Worm (Caenorhabditis elegans): ENCODE results near the gene F46C5.1.

The F46C5.1 gene

DNA sequence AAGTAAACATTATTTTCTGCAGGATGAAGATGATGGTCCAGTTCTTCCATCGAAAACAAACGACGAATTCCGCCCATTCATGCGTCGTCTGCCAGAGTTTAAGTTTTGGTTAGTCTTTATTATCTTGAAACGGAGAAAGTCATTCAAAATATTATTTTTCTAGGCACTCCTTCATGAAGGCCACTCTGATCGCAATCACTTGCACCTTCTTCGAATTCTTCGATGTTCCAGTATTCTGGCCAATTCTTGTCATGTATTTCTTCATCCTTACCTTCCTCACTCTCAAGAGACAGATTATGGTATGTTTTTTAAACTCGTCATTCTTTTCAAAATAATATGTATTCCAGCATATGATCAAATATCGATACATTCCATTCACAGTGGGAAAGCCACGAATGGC lies 9.2 kb downstream of the F46C5.1 start:
- no peak for TF ChIP-seq him-1 (tag; optimal IDR thresholded peaks at IDR 0.05)
- no peak for TF ChIP-seq W03F9.2 (tag; optimal IDR thresholded peaks at IDR 0.05)
- TF ChIP-seq dao-5 (tag; optimal IDR thresholded peaks at IDR 0.05): no peak

DNA sequence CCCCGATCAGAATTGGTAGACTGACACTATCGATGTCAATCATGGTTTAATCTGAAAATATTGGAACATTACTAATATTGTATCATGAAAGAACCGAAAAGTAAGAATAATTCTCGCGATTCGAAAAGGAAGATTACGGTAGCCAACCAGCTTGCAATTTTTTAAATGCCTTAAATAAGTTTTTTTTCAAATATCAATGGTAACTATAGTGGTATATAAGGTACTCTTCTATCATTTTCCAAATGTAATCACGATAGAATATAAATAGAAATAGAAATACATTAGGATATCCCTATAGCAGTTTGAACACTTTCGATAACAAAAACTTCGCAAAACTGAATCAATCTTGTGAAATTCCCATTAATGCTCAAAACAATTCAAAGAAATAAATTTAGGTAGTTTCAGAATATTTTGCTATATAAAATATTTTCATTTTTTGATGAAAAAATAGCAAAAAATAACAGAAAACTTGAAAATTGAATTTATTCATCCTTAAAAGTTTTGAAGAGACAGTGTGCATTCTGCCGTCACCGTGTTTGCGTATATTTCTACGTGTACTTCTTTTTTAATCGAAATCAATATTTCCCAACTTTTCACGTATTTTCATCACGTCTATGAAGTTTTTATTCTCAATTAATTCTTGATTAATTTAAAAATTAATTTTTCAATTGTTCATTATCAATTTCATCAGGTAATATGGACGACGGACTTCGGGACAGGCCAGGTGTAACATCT lies 10.1 kb downstream of the F46C5.1 start, which contains the start of the genes F46C5.9 and rer-1:
TSS of gene F46C5.9 (minus strand) at position 51 of the 735 bp plus-strand sequence.
TSS of gene rer-1 (plus strand) at position 692 of the 735 bp plus-strand sequence.
- peak; percentile 60 for TF ChIP-seq W03F9.2 (tag; optimal IDR thresholded peaks at IDR 0.05)
- no peak for TF ChIP-seq dao-5 (tag; optimal IDR thresholded peaks at IDR 0.05)

DNA sequence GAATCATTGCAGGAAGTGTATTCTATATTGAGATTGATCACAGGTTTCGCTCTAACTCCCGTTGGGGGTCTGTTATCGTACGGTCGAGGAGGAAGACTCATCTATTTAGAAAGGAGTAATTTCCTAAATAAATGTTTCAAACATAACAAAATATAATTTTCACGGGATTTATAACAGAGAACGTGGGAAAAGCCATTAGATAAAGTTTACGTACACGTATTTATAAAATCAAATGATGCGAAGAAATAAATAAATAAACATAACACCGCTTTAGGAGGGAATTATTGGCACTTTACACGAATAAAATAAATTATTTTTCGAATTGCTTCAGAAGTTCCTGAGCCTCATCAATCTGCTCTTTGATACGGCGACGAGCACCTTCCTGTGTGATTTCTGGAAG lies 12.5 kb downstream of the F46C5.1 start, which contains the start of gene F07H5.10:
TSS of gene F07H5.10 (minus strand) at position 101 of the 400 bp plus-strand sequence.
- TF ChIP-seq him-1 (tag; optimal IDR thresholded peaks at IDR 0.05) (no peak), W03F9.2 (tag; optimal IDR thresholded peaks at IDR 0.05) (no peak), dao-5 (tag; optimal IDR thresholded peaks at IDR 0.05) (no peak)

DNA sequence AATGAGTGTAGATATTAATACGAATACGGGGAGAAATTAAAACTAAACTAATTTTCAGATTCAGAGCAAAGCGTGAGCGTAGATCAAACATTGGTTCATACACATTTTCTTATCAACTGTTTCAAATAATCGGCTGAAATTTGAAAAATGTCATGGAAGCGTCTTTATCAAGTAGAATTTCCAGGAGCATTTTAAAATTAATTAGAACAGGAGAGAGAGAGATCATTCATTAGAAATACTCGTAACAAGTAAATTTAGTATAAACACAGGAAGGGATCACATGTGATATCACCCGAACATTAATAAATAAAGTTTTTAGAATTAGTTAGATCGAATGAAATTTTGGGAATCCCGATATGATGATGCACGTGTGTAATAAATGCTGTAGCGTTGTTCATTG lies 14.1 kb downstream of the F46C5.1 start, which contains the start of gene pho-13:
TSS of gene pho-13 (minus strand) at position 101 of the 400 bp plus-strand sequence.
- TF ChIP-seq him-1 (tag; optimal IDR thresholded peaks at IDR 0.05): no peak
- TF ChIP-seq dao-5 (tag; optimal IDR thresholded peaks at IDR 0.05): no peak
- TF ChIP-seq W03F9.2 (tag; optimal IDR thresholded peaks at IDR 0.05): no peak

DNA sequence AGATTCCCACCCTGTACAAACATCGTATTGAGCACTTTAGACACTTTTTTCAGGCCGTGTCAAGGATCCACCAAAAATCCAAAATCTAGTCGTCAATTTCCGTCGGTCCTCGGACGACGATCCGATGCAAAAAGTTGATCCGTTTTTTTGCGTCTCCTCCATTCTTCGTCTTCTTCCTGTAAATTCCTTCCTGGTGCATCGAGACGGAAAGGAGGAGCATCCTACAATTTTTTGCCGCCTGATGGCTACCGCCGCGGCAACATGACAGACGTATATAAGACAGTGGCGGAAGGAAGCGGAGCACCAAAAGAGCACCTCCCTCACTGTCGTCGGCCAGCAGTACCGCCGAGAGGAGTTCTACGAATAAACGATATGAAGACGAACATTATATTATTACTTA lies 20.2 kb downstream of the F46C5.1 start, which contains the start of gene appg-2:
TSS of gene appg-2 (plus strand) at position 301 of the 400 bp plus-strand sequence.
- no peak for TF ChIP-seq him-1 (tag; optimal IDR thresholded peaks at IDR 0.05)
- no peak for TF ChIP-seq W03F9.2 (tag; optimal IDR thresholded peaks at IDR 0.05)
- TF ChIP-seq dao-5 (tag; optimal IDR thresholded peaks at IDR 0.05): no peak

DNA sequence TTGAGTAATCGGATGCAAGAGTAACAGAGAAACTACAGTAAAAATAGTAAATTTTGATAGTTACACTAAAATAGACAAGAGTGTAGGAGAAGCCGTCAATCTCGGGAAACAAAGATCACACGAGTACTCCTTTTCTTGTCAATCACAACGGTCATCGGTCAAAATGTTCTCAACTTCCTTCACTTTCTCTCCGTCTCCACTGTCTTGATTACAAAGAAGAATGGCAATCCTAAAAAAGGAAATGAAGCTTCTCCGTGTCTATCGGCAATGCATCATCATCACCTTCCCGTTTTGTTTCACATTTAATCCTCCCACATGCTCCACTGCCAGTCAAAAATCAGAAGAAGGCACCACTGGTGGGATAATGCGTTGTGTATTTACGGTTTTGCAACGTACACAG lies 21.3 kb downstream of the F46C5.1 start:
- TF ChIP-seq W03F9.2 (tag; optimal IDR thresholded peaks at IDR 0.05) (no peak), him-1 (tag; optimal IDR thresholded peaks at IDR 0.05) (no peak), dao-5 (tag; optimal IDR thresholded peaks at IDR 0.05) (no peak)

DNA sequence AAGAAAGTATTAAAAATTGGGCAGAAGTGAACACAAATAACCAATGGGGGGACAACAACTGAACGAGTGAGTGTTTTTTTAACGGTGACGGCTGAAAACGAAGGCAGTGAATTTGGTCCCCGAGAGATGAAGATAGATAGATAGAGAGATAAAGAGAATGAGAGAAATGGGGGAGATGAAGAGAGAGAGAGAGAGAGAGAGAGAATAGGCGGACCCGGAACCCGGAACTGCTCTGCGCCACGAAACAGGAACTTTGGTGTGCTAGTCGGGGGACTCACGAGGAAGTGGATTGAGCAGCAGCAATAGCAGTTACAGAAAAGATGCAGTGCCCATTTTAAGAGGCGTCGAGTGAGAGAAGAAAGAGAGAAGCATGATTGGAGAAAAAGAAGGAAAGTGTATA lies 24.6 kb downstream of the F46C5.1 start:
- TF ChIP-seq W03F9.2 (tag; optimal IDR thresholded peaks at IDR 0.05): peak; percentile 6
- peak; percentile 90 for TF ChIP-seq him-1 (tag; optimal IDR thresholded peaks at IDR 0.05)
- no peak for TF ChIP-seq dao-5 (tag; optimal IDR thresholded peaks at IDR 0.05)

DNA sequence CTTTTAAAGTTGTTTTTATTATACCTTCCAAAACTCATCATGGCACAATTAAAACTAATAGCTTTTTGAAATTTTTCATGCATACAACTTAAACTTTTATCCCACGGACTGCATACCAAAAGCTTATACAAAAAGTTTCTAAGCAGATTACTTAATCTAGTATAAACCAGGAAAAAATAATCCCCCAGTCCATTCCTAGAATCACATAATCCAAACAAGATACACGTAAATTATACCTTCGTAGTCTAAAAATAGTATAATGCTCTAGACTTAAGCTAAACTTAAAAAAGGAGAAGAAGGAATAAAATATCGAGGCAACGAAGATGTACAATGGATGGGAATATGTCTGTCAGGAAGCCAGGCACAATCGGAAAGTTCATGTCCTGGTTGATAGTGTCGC lies 25.8 kb downstream of the F46C5.1 start:
- TF ChIP-seq W03F9.2 (tag; optimal IDR thresholded peaks at IDR 0.05): no peak
- TF ChIP-seq him-1 (tag; optimal IDR thresholded peaks at IDR 0.05): no peak
- no peak for TF ChIP-seq dao-5 (tag; optimal IDR thresholded peaks at IDR 0.05)

DNA sequence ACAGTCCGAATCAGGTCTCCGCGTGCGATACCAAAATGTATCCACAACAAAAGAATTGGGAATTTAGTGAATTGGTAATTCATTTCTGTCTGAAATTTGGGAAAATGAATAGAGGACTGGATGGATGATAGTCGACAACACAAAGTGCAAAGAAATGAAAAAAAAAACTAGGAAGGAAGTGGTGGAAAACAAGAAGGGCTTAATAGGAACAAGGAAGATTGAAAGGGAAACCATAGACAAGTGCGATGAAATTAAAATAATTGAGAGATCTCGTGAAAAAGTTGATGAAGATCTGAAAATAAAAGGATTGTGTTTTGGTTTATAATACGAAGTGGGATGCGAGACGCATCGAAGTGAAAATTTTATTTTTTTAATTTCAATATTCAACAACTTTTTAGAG lies 26.9 kb downstream of the F46C5.1 start, which contains the start of gene F07H5.7:
TSS of gene F07H5.7 (minus strand) at position 101 of the 400 bp plus-strand sequence.
- no peak for TF ChIP-seq him-1 (tag; optimal IDR thresholded peaks at IDR 0.05)
- no peak for TF ChIP-seq dao-5 (tag; optimal IDR thresholded peaks at IDR 0.05)
- no peak for TF ChIP-seq W03F9.2 (tag; optimal IDR thresholded peaks at IDR 0.05)

DNA sequence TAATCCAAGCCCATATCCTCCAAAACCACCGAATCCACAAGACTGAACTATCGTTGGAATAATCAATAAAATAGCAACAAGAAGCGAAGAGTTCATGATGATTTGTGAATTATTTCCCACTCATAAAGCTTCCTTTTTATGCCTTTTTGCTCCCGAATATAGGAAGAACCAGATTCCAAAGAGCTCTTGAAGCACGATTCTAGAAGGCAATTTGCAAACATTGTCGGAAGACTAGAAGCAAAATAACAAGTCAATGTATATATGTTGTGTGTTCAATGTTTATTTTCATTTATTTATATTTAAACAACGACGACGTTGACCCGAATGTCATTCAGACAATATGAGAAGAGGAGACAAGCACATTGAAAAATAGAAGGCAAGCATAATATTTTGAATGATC lies 28.4 kb downstream of the F46C5.1 start, which contains the start of gene idpa-2:
TSS of gene idpa-2 (minus strand) at position 101 of the 400 bp plus-strand sequence.
- no peak for TF ChIP-seq dao-5 (tag; optimal IDR thresholded peaks at IDR 0.05)
- no peak for TF ChIP-seq him-1 (tag; optimal IDR thresholded peaks at IDR 0.05)
- no peak for TF ChIP-seq W03F9.2 (tag; optimal IDR thresholded peaks at IDR 0.05)

DNA sequence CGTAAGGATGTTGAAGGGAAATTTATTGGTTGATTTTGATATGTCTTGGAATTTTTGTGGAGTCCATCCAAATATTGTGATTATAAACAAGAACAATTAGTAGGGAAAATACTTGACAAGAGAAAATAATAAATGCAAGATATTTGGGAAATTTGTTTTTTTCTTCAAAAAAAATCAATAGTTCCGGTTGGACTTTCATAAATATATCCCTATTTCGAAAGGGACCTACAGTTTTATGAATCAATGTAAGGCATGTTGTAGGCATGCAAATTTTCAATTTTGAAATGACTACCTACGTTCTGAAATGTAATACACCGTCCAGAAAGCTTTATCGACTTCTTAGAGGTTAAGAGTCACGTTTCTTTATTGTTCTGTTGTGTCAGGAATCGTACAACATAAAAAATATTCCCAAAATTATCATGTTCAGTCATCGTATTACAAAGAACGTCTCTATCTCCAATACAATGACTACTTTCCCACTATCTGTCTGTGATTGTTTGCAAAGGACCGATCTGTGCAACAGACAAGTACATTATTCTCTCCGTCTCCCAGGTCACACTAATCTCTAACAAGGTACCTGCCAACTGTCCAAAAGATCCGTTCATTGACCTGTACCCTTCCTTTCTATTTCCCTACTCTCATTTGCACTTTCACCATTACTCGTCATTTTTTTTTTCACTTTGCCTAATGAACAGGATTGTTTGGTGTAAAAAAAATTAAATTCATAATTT lies 31.0 kb downstream of the F46C5.1 start, which contains the start of gene F07H5.13:
TSS of gene F07H5.13 (plus strand) at position 730 of the 731 bp plus-strand sequence.
- TF ChIP-seq him-1 (tag; optimal IDR thresholded peaks at IDR 0.05) (no peak), W03F9.2 (tag; optimal IDR thresholded peaks at IDR 0.05) (peak; percentile 53)

DNA sequence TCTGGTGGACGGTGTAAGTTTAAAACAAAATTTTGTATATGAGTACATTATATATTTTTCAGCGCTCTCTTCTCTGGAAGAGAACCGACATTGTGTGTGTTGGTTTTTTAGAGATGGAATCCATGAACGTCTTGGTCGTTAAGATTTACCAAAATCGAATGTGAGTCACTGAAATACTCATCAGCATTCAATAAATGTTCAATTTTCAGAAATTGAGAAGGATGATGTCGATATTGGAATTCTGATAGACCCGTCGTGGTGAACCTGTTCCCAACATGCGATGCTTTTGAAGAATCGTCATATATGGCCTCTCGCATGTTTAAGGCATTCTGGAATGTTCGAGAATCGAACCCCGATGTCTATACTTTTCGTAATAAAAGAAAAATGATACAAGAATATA lies 32.2 kb downstream of the F46C5.1 start:
- TF ChIP-seq dao-5 (tag; optimal IDR thresholded peaks at IDR 0.05): no peak

DNA sequence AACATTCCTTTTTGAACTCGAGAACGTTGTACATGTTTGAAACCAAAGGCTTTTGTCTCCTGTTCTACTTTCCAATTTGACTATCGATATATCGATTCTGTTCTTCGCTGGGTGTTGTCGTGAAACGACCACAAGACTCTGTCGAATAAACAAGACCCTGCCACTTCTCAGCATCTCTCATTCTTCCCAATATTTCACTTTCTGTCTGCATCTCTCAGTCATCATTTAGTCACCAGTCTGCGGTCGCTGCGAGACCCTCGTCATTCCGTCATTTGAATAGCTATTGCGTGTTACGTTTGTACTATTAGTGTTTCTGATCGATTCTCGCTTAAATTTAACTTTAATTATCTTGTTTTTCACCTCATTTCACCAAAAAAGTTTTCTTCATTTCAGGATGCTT lies 33.6 kb downstream of the F46C5.1 start:
- no peak for TF ChIP-seq dao-5 (tag; optimal IDR thresholded peaks at IDR 0.05)
- peak; percentile 68 for TF ChIP-seq him-1 (tag; optimal IDR thresholded peaks at IDR 0.05)
- peak; percentile 84 for TF ChIP-seq W03F9.2 (tag; optimal IDR thresholded peaks at IDR 0.05)

DNA sequence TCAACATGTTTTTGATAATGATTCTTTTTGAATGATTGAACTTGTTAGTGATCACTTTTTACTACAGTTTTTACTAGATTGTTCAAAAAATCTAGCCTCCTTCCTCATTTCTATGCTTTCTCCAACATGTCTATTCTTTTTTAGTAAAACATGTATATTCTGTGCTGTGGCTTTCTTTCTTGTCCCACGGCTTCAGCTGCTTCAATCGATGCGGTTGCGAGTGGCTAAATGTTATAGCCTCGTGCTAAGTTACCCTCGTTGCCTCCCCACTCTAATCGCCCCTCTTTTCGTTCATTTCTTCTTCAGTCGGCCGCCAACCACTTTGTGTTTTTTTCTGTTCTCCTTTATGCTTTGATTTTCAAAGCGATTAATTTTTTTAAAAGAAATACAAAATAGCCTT lies 35.1 kb downstream of the F46C5.1 start:
- TF ChIP-seq W03F9.2 (tag; optimal IDR thresholded peaks at IDR 0.05) (no peak), dao-5 (tag; optimal IDR thresholded peaks at IDR 0.05) (no peak), him-1 (tag; optimal IDR thresholded peaks at IDR 0.05) (no peak)

Data from whole organism, L4/young adult.